Fruit fly (Drosophila melanogaster) whole organism, embryonic: ENCODE results near the gene Hr38.

ENCODE experiments used
- BEAF-32 ChIP-seq: fragments of 200-800 bp; sonication (Bioruptor generic); optimal IDR thresholded peaks from 3 replicates; lab custom pipeline; 2017; ENCODE audit warnings: missing biosample characterization, missing genetic modification characterization, mild to moderate bottlenecking, moderate library complexity, missing genetic modification reagents
- CG10147 ChIP-seq: fragments of 200-800 bp; sonication (Bioruptor generic); optimal IDR thresholded peaks from 2 replicates; lab custom pipeline; 2019; ENCODE audit warnings: missing biosample characterization, mild to moderate bottlenecking, missing genetic modification characterization, moderate library complexity
- CG10274 ChIP-seq: fragments of 200-800 bp; sonication (Bioruptor generic); optimal IDR thresholded peaks from 3 replicates; lab custom pipeline; 2017; ENCODE audit warnings: missing biosample characterization, mild to moderate bottlenecking, missing genetic modification characterization
- CG10366 ChIP-seq: fragments of 200-800 bp; sonication (Bioruptor generic); IDR thresholded peaks from 2 replicates; pipeline ENCODE4 v1.3.6; 2022; ENCODE audit warnings: missing biosample characterization, missing genetic modification characterization
- CG10654 ChIP-seq: fragments of 200-800 bp; sonication (Bioruptor generic); optimal IDR thresholded peaks from 2 replicates; lab custom pipeline; 2016; ENCODE audit warnings: missing biosample characterization, missing genetic modification characterization
- CG12155 ChIP-seq: fragments of 200-800 bp; sonication (Bioruptor generic); optimal IDR thresholded peaks from 3 replicates; lab custom pipeline; 2016; ENCODE audit warnings: missing biosample characterization, missing genetic modification characterization
- CG14050 ChIP-seq: fragments of 200-800 bp; sonication (Bioruptor generic); IDR thresholded peaks from 3 replicates; pipeline ENCODE4 v1.3.6; 2022; ENCODE audit warnings: missing biosample characterization, missing genetic modification characterization
- CG14710 ChIP-seq: fragments of 200-800 bp; sonication (Bioruptor generic); optimal IDR thresholded peaks from 3 replicates; lab custom pipeline; 2019; ENCODE audit warnings: missing biosample characterization, mild to moderate bottlenecking, missing genetic modification characterization, moderate library complexity
- CG16813 ChIP-seq: fragments of 200-800 bp; sonication (Bioruptor generic); IDR thresholded peaks from 3 replicates; pipeline ENCODE4 v1.3.6; 2022; ENCODE audit warnings: missing biosample characterization, missing genetic modification characterization; ENCODE audit not compliant: partially characterized antibody
- CG16863 ChIP-seq: fragments of 200-800 bp; sonication (Bioruptor generic); optimal IDR thresholded peaks from 3 replicates; lab custom pipeline; 2016; ENCODE audit warnings: missing biosample characterization, missing genetic modification characterization
- CG2116 ChIP-seq: fragments of 200-800 bp; sonication (Bioruptor generic); optimal IDR thresholded peaks from 3 replicates; lab custom pipeline; 2018; ENCODE audit warnings: missing biosample characterization, mild to moderate bottlenecking, missing genetic modification characterization
- CG2120 ChIP-seq: fragments of 200-800 bp; sonication (Bioruptor generic); optimal IDR thresholded peaks from 3 replicates; lab custom pipeline; 2016; ENCODE audit warnings: missing biosample characterization, missing genetic modification characterization
- CG2712 ChIP-seq: fragments of 200-800 bp; optimal IDR thresholded peaks from 3 replicates; lab custom pipeline; 2019; ENCODE audit warnings: missing biosample characterization, mild to moderate bottlenecking, missing genetic modification characterization, moderate library complexity
- CG30020 ChIP-seq: fragments of 200-800 bp; optimal IDR thresholded peaks from 2 replicates; lab custom pipeline; 2019; ENCODE audit warnings: missing biosample characterization, mild to moderate bottlenecking, missing genetic modification characterization, moderate library complexity
- CG30403 ChIP-seq: fragments of 200-800 bp; sonication (Bioruptor generic); optimal IDR thresholded peaks from 3 replicates; lab custom pipeline; 2016; ENCODE audit warnings: missing biosample characterization, missing genetic modification characterization
- CG34224 ChIP-seq: fragments of 200-800 bp; sonication (Bioruptor generic); IDR thresholded peaks from 3 replicates; pipeline ENCODE4 v1.3.6; 2022; ENCODE audit warnings: missing biosample characterization, missing genetic modification characterization; ENCODE audit not compliant: partially characterized antibody
- CG6791 ChIP-seq: fragments of 200-800 bp; sonication (Bioruptor generic); IDR thresholded peaks from 3 replicates; pipeline ENCODE4 v1.3.6; 2022; ENCODE audit warnings: missing biosample characterization, missing genetic modification characterization; ENCODE audit not compliant: partially characterized antibody
- CG8765 ChIP-seq: fragments of 200-800 bp; sonication (Bioruptor generic); IDR thresholded peaks from 2 replicates; pipeline ENCODE4 v1.3.6; 2022; ENCODE audit warnings: missing biosample characterization, missing genetic modification characterization
- CG8944 ChIP-seq: fragments of 200-800 bp; sonication (Bioruptor generic); optimal IDR thresholded peaks from 3 replicates; lab custom pipeline; 2016; ENCODE audit warnings: missing biosample characterization, missing genetic modification characterization
- Dll ChIP-seq: fragments of 200-800 bp; sonication (Bioruptor generic); IDR thresholded peaks from 4 replicates; pipeline ENCODE4 v1.3.6; 2022; ENCODE audit warnings: missing biosample characterization, missing genetic modification characterization; ENCODE audit not compliant: partially characterized antibody
- Doc3 ChIP-seq: fragments of 200-800 bp; sonication (Bioruptor generic); IDR thresholded peaks from 3 replicates; pipeline ENCODE4 v1.3.6; 2022; ENCODE audit warnings: missing biosample characterization, missing genetic modification characterization; ENCODE audit not compliant: partially characterized antibody
- Ets65A ChIP-seq: fragments of 200-800 bp; sonication (Bioruptor generic); peaks from one replicate; lab custom pipeline; 2016; ENCODE audit warnings: missing biosample characterization, missing genetic modification characterization
- Fer1 ChIP-seq: fragments of 200-800 bp; sonication (Bioruptor generic); optimal IDR thresholded peaks from 2 replicates; lab custom pipeline; 2017; ENCODE audit warnings: missing biosample characterization, mild to moderate bottlenecking, missing genetic modification characterization
- MTF-1 ChIP-seq: fragments of 200-800 bp; sonication (Bioruptor generic); optimal IDR thresholded peaks from 2 replicates; lab custom pipeline; 2018; ENCODE audit warnings: missing biosample characterization, mild to moderate bottlenecking, missing genetic modification characterization, borderline replicate concordance
- Mad ChIP-seq: fragments of 200-800 bp; sonication (Bioruptor generic); optimal IDR thresholded peaks from 2 replicates; lab custom pipeline; 2016; ENCODE audit warnings: missing biosample characterization, missing genetic modification characterization
- Mes4 ChIP-seq: fragments of 200-800 bp; sonication (Bioruptor generic); optimal IDR thresholded peaks from 2 replicates; lab custom pipeline; 2016; ENCODE audit warnings: missing biosample characterization, missing genetic modification characterization
- Pdp1 ChIP-seq, 2 experiments: fragments of 200-800 bp; sonication (Bioruptor generic); optimal IDR thresholded peaks; 3 replicates each; lab custom pipeline; 2016; ENCODE audit warnings: missing biosample characterization in 2 of 2, missing genetic modification characterization in 2 of 2, mild to moderate bottlenecking in 1 of 2, moderate library complexity in 1 of 2
- Rfx ChIP-seq: fragments of 200-800 bp; sonication (Bioruptor generic); IDR thresholded peaks from 2 replicates; pipeline ENCODE4 v1.3.6; 2022; ENCODE audit warnings: missing biosample characterization, missing genetic modification characterization
- Sox102F ChIP-seq: fragments of 200-800 bp; sonication (Bioruptor generic); optimal IDR thresholded peaks from 2 replicates; lab custom pipeline; 2018; ENCODE audit warnings: missing biosample characterization, mild to moderate bottlenecking, missing genetic modification characterization, moderate library complexity
- YL-1 ChIP-seq: fragments of 200-800 bp; sonication (Bioruptor generic); optimal IDR thresholded peaks from 3 replicates; lab custom pipeline; 2017; ENCODE audit warnings: missing biosample characterization, mild to moderate bottlenecking, missing genetic modification characterization
- ato ChIP-seq: fragments of 200-800 bp; sonication (Bioruptor generic); IDR thresholded peaks from 2 replicates; pipeline ENCODE4 v1.3.6; 2022; ENCODE audit warnings: missing biosample characterization, missing genetic modification characterization; ENCODE audit not compliant: partially characterized antibody
- btn ChIP-seq: fragments of 200-800 bp; sonication (Bioruptor generic); optimal IDR thresholded peaks from 2 replicates; lab custom pipeline; 2016; ENCODE audit warnings: missing biosample characterization, missing genetic modification characterization
- chn ChIP-seq: fragments of 200-800 bp; sonication (Bioruptor generic); optimal IDR thresholded peaks from 2 replicates; lab custom pipeline; 2016; ENCODE audit warnings: missing biosample characterization, missing genetic modification characterization
- crp ChIP-seq, 2 experiments: fragments of 200-800 bp; sonication (Bioruptor generic); optimal IDR thresholded peaks; 2 replicates in 1 of 2; 3 replicates in 1 of 2; lab custom pipeline; 2017; ENCODE audit warnings: missing biosample characterization in 2 of 2, missing genetic modification characterization in 2 of 2, mild to moderate bottlenecking in 1 of 2, moderate library complexity in 1 of 2
- esg ChIP-seq: fragments of 200-800 bp; sonication (Bioruptor generic); conservative IDR thresholded peaks from 2 replicates; pipeline ENCODE4 v1.3.6; 2022; ENCODE audit warnings: missing biosample characterization, missing genetic modification characterization
- ham ChIP-seq: fragments of 200-800 bp; sonication (Bioruptor generic); IDR thresholded peaks from 2 replicates; pipeline ENCODE4 v1.3.6; 2022; ENCODE audit warnings: missing biosample characterization, missing genetic modification characterization
- ind ChIP-seq: fragments of 200-800 bp; sonication (Bioruptor generic); optimal IDR thresholded peaks from 3 replicates; lab custom pipeline; 2016; ENCODE audit warnings: missing biosample characterization, missing genetic modification characterization
- lab ChIP-seq: fragments of 200-800 bp; sonication (Bioruptor generic); optimal IDR thresholded peaks from 3 replicates; lab custom pipeline; 2017; ENCODE audit warnings: missing biosample characterization, missing genetic modification characterization, mild to moderate bottlenecking, moderate library complexity, missing genetic modification reagents
- nmo ChIP-seq: fragments of 200-800 bp; sonication (Bioruptor generic); optimal IDR thresholded peaks from 2 replicates; lab custom pipeline; 2018; ENCODE audit warnings: missing biosample characterization, mild to moderate bottlenecking, missing genetic modification characterization, moderate library complexity
- prd ChIP-seq, 3 experiments: fragments of >200 bp in 2 of 3; fragments of 200-800 bp in 1 of 3; sonication (Bioruptor generic) in 1 of 3; optimal IDR thresholded peaks in 2 of 3; IDR thresholded peaks in 1 of 3; 2 replicates in 2 of 3; 3 replicates in 1 of 3; pipeline versions ENCODE4 v1.3.6 to Lab custom; 2017 to 2022; ENCODE audit warnings: missing biosample characterization in 1 of 3, missing genetic modification characterization in 1 of 3
- pzg ChIP-seq: fragments of 200-800 bp; sonication (Bioruptor generic); optimal IDR thresholded peaks from 3 replicates; lab custom pipeline; 2018; ENCODE audit warnings: missing biosample characterization, mild to moderate bottlenecking, missing genetic modification characterization, moderate library complexity
- ro ChIP-seq: fragments of 200-800 bp; sonication (Bioruptor generic); IDR thresholded peaks from 2 replicates; pipeline ENCODE4 v1.3.6; 2022; ENCODE audit warnings: missing biosample characterization, missing genetic modification characterization
- sna ChIP-seq: fragments of 200-800 bp; sonication (Bioruptor generic); IDR thresholded peaks from 2 replicates; pipeline ENCODE4 v1.3.6; 2022; ENCODE audit warnings: missing biosample characterization, missing genetic modification characterization; ENCODE audit not compliant: partially characterized antibody
- sob ChIP-seq: fragments of 200-800 bp; sonication (Bioruptor generic); IDR thresholded peaks from 2 replicates; pipeline ENCODE4 v1.3.6; 2022; ENCODE audit warnings: missing biosample characterization, missing genetic modification characterization
- ssp ChIP-seq: fragments of 200-800 bp; sonication (Bioruptor generic); IDR thresholded peaks from 2 replicates; pipeline ENCODE4 v1.3.6; 2022; ENCODE audit warnings: missing biosample characterization, missing genetic modification characterization
- stwl ChIP-seq: fragments of 200-800 bp; sonication (Bioruptor generic); optimal IDR thresholded peaks from 3 replicates; lab custom pipeline; 2018; ENCODE audit warnings: missing biosample characterization, mild to moderate bottlenecking, missing genetic modification characterization, moderate library complexity
- sug ChIP-seq: fragments of 200-800 bp; optimal IDR thresholded peaks from 2 replicates; lab custom pipeline; 2019; ENCODE audit warnings: missing biosample characterization, mild to moderate bottlenecking, missing genetic modification characterization, moderate library complexity
- unpg ChIP-seq: fragments of 200-800 bp; sonication (Bioruptor generic); optimal IDR thresholded peaks from 3 replicates; lab custom pipeline; 2018; ENCODE audit warnings: missing biosample characterization, mild to moderate bottlenecking, missing genetic modification characterization, moderate library complexity
- zfh2 ChIP-seq: fragments of 200-800 bp; sonication (Bioruptor generic); optimal IDR thresholded peaks from 2 replicates; lab custom pipeline; 2016; ENCODE audit warnings: missing biosample characterization, missing genetic modification characterization

The Hr38 gene

DNA sequence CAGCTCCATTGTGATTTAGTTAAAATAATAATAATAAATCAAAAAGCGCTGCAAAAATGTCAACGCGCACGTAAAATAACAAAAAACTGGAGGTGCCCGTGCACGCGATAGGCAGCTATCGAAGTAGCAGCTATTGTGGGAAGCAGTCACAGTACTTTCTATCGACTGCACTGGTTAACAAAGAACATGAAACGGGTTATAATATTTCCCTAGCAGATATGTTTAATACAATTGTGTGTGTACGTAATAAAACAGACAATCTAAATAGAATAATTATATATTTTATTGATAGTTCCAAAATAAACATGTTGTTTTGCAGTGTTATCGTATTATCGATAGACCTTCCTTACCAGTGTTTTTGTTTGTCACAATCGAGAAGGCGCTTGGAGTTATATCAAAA lies 38.5 kb downstream of the Hr38 start, which contains the start of the genes CG31678 and IKKepsilon (continued):
- TF ChIP-seq CG14050, result peak; percentile 28; the same call in 1 of the 3 replicates
- TF ChIP-seq YL-1 (GFP tag; lab: Kevin White, UChicago), result peak; percentile 83
- TF ChIP-seq prd (optimal IDR thresholded peaks at IDR 0.05; lab: Kevin White, UChicago), result no peak
- peak; percentile 28; the same call in 1 of the 3 replicates for TF ChIP-seq prd (GFP tag; IDR thresholded peaks at IDR 0.05; lab: Robert Waterston, UW)
- TF ChIP-seq crp (GFP tag; optimal IDR thresholded peaks at IDR 0.05; lab: Kevin White, UChicago), result peak in 1 of 2 experiments; percentile 23
- peak; percentile 74 for TF ChIP-seq Doc3 (GFP tag; lab: Robert Waterston, UW)
- TF ChIP-seq ato (GFP tag; lab: Robert Waterston, UW), result peak; percentile 83
- TF ChIP-seq CG30020 (tag; lab: Kevin White, UChicago), result peak; percentile 51
- no peak for TF ChIP-seq MTF-1 (GFP tag; lab: Kevin White, UChicago)
- TF ChIP-seq CG16863 (GFP tag; lab: Kevin White, UChicago), result no peak
- no peak for TF ChIP-seq CG8765 (GFP tag; lab: Robert Waterston, UW)
- peak; percentile 27; the same call in 1 of the 2 replicates for TF ChIP-seq ssp (GFP tag; lab: Robert Waterston, UW)
- TF ChIP-seq Mes4, result no peak
- peak; percentile 47 for TF ChIP-seq ind (GFP tag; lab: Kevin White, UChicago)
- peak; percentile 90 for TF ChIP-seq sna
- peak; percentile 86 for TF ChIP-seq CG2116 (GFP tag; lab: Kevin White, UChicago)
- TF ChIP-seq Rfx (GFP tag; lab: Robert Waterston, UW), result peak; percentile 59
- TF ChIP-seq unpg (GFP tag; lab: Kevin White, UChicago), result peak; percentile 35
- TF ChIP-seq ro (GFP tag; lab: Robert Waterston, UW), result no peak
- TF ChIP-seq zfh2, result peak; percentile 37
- TF ChIP-seq CG16813 (GFP tag; lab: Robert Waterston, UW), result peak; percentile 92
- no peak for TF ChIP-seq btn (GFP tag; lab: Kevin White, UChicago)
- TF ChIP-seq pzg, result peak; percentile 62
- TF ChIP-seq CG14710 (tag; lab: Kevin White, UChicago), result peak; percentile 61
- peak; percentile 91 for TF ChIP-seq Dll (GFP tag; lab: Robert Waterston, UW)
- peak; percentile 6 for TF ChIP-seq CG12155 (GFP tag; lab: Kevin White, UChicago)
- TF ChIP-seq ham (GFP tag; lab: Robert Waterston, UW), result no peak
- TF ChIP-seq CG10147 (GFP tag; lab: Kevin White, UChicago), result peak; percentile 29
- peak; percentile 60 for TF ChIP-seq CG2120 (GFP tag; lab: Kevin White, UChicago)
- peak; percentile 51 for TF ChIP-seq CG30403 (GFP tag; lab: Kevin White, UChicago)
- TF ChIP-seq nmo (GFP tag; lab: Kevin White, UChicago), result peak; percentile 66
- TF ChIP-seq sob, result peak; percentile 57
- TF ChIP-seq lab (GFP tag; lab: Kevin White, UChicago), result peak; percentile 23
- no peak for TF ChIP-seq CG8944 (GFP tag; lab: Kevin White, UChicago)
- peak; percentile 17; the same call in 1 of the 2 replicates for TF ChIP-seq CG10366 (GFP tag; lab: Robert Waterston, UW)
- peak; percentile 58 for TF ChIP-seq CG2712 (tag; lab: Kevin White, UChicago)
- peak; percentile 11 to 13 for TF ChIP-seq Pdp1 (GFP tag; optimal IDR thresholded peaks at IDR 0.05; lab: Kevin White, UChicago)
- TF ChIP-seq CG10274 (GFP tag; lab: Kevin White, UChicago), result no peak
- peak; percentile 59 for TF ChIP-seq Ets65A
- TF ChIP-seq esg (GFP tag; lab: Robert Waterston, UW), result peak; percentile 58
- TF ChIP-seq BEAF-32 (GFP tag; lab: Kevin White, UChicago), result peak; percentile 85
- TF ChIP-seq stwl, result peak; percentile 63
- peak; percentile 47 for TF ChIP-seq Sox102F (GFP tag; lab: Kevin White, UChicago)
- TF ChIP-seq chn, result no peak
- peak; percentile 30 for TF ChIP-seq sug (tag; lab: Kevin White, UChicago)
- TF ChIP-seq CG6791 (GFP tag; lab: Robert Waterston, UW), result peak; percentile 90
- TF ChIP-seq Fer1, result peak; percentile 43
- TF ChIP-seq Mad (GFP tag; lab: Kevin White, UChicago), result peak; percentile 36
- peak; percentile 11 for TF ChIP-seq CG10654 (GFP tag; lab: Kevin White, UChicago)
- TF ChIP-seq CG34224 (GFP tag; lab: Robert Waterston, UW), result peak; percentile 93
